Fruit fly (Drosophila melanogaster): Measurements from ENCODE around the gene CG6310.

DNA sequence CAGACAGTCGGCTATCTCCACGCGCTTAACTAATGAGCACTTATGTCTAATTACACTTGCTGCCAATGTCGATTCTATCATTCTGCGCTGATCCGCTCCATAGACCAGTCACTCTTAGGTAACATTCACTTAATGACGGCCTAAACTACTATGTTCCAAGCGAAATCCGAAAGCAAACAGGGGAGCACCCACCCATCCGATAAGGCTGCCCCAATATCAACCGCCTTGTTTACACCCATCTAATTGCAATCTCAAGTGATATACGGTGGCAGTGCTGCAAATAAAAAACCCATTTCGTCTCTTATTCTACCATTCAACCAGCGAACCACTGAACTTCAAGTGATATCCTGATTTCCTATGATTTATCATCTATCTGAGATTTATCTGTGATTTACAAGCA, 20.2 kb downstream of the CG6310 start:
- TF ChIP-seq psq (optimal IDR thresholded peaks at IDR 0.05) (no peak), EcR (GFP tag; optimal IDR thresholded peaks at IDR 0.05) (no peak)
